Worm (Caenorhabditis elegans) whole organism, L4/young adult: ENCODE data around the gene gem-1.

Experiments used
- W03F9.2 ChIP-seq: fragments of 150-350 bp; optimal IDR thresholded peaks from 2 replicates; lab custom pipeline; 2014; ENCODE audit warnings: missing biosample characterization, missing genetic modification characterization
- dao-5 ChIP-seq: sonication (generic microtip); optimal IDR thresholded peaks from 2 replicates; lab custom pipeline; 2016; ENCODE audit warnings: missing genotype, missing genetic modification characterization, moderate library complexity, missing compliant biosample characterization
- him-1 ChIP-seq: sonication (generic microtip); optimal IDR thresholded peaks from 2 replicates; lab custom pipeline; 2016; ENCODE audit warnings: missing genotype, missing genetic modification reagents, missing genetic modification characterization, missing compliant biosample characterization

gem-1 gene

DNA sequence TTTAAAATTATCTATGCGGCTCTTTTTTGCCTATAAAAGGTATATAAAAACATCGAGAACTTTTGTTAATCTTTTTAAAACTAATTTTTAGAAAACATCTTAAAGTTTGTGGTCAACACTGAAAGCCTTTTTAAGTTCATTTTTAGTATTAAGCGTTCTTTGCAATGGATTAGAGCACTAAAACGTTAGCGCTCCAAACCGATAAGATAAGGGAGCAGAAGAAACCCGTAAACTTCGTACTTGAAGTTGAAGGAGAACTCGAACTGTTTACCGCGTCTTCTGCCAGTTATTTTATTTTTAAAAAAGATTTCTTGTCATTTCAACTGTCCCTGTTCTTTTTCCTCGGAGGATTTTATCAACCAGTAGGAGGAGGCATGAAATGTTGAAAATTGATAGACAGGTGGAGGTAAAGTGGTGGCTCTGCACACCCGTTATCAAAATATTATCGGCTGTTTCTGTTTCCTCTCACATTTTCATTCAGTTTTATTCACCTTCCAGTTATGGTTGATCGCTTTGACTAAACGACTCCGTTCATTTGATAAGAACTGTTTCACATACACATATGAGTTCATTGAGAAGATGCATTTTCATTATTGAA lies 37.7 kb downstream of the gem-1 start:
- TF ChIP-seq him-1 (tag; lab: Kevin White, UChicago), result no peak
- no peak for TF ChIP-seq W03F9.2 (tag; lab: Kevin White, UChicago)
- no peak for TF ChIP-seq dao-5 (tag; lab: Kevin White, UChicago)

DNA sequence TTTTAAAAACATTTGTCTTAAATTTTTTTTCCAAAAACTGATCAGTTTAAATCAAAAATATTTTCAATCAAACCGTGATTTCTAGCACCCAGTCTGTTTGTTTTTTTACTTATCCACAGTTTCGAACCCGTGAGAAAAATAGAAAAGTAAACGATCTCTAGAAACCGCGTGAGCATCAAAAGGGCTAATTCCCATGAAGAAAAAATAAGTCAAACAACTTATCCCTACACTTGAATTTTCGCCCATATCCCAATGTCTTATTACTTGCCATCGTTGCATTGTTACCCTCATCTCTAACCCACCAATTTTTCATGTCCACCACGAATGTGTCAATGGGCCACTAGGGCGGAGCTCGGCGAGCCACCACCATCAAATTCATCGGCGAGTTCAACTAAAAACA lies 39.1 kb downstream of the gem-1 start, which contains the start of gene ptr-24:
Gene ptr-24 (plus strand): TSS at position 301 of the 400 bp plus-strand sequence.
- TF ChIP-seq dao-5 (tag; lab: Kevin White, UChicago), result no peak
- no peak for TF ChIP-seq him-1 (tag; lab: Kevin White, UChicago)
- no peak for TF ChIP-seq W03F9.2 (tag; lab: Kevin White, UChicago)

DNA sequence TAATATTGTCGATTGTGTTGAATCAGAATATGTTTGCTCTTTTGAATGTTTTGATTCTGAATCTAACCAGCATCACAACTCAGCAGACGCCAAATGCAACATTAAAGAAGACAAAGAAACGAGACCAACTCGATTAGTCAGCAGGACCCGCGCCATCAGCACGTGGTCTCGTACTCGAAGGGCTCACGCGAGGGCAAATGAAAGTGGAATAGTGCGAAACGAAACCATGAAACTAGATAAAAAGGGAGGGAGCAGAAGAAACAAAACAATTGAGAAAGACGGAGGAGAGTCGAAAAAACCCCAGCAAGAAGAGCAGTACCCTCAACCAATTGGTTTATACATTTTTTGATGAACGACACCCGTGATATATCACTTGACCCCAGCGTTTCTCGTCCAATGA lies 39.8 kb downstream of the gem-1 start:
- TF ChIP-seq W03F9.2 (tag; lab: Kevin White, UChicago) (no peak), dao-5 (tag; lab: Kevin White, UChicago) (no peak), him-1 (tag; lab: Kevin White, UChicago) (no peak)

DNA sequence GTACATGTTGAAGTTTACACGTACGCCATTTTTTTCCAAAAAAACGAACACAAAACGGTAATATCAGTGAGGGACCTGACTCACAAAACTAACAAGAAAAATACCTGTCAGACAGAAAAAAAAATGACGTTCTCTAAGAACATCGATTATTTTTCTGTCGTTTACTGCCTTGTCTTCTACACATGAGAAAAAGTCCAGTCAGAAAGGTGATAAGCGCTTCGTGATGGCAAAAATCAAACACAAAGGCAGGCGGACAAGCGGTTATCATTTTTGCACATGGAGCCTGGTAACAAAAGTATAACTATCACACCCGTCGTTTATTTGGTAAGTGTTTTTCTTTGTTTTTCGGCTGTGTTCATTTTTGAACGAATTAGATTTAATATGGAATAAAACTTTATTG lies 43.0 kb downstream of the gem-1 start, which contains the start of gene F46G10.4:
Gene F46G10.4 (plus strand): TSS at position 212 of the 400 bp plus-strand sequence.
- TF ChIP-seq W03F9.2 (tag; lab: Kevin White, UChicago), result peak; percentile 13
- TF ChIP-seq him-1 (tag; lab: Kevin White, UChicago), result no peak
- TF ChIP-seq dao-5 (tag; lab: Kevin White, UChicago), result no peak

DNA sequence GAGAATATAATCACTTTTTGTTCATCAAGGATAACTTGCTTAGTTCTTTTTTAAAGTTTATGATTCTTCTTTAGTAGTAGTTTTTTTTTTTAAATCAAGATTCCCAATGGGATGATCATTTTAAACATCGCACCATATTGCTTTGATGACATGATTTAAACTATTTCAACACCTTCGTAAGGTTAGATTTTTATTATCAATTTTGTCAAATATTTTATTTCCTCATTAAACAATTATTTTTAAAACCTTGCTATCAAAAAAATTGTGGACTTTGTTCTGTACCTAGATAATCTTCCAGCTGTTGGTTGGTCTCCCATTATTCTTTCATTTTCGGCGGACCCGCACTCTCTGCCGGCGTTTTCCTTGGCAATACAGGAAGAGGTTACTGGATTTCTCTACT lies 45.4 kb downstream of the gem-1 start, which contains the start of gene sir-2.3:
Gene sir-2.3 (plus strand): TSS at position 301 of the 400 bp plus-strand sequence.
- no peak for TF ChIP-seq dao-5 (tag; lab: Kevin White, UChicago)

DNA sequence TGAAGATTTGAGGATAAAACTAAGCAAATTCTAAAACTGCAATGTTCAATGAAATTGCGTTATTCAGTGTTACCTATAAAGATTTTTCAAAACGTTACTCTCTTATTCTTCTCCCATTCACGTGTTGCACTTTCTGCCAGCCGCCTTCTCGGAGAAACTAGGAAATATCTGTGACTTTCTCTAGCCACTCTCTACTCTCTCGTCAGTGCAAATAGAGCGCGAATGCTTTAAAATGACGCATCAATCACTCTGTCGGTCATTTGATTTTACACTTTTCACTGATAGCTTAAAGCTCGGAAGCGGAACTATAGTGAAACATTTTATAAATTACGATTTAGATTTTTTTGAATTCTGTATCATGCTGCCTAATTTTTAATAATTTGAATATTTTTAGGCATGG lies 47.9 kb downstream of the gem-1 start:
- no peak for TF ChIP-seq him-1 (tag; lab: Kevin White, UChicago)
- no peak for TF ChIP-seq dao-5 (tag; lab: Kevin White, UChicago)
- TF ChIP-seq W03F9.2 (tag; lab: Kevin White, UChicago), result peak; percentile 63

DNA sequence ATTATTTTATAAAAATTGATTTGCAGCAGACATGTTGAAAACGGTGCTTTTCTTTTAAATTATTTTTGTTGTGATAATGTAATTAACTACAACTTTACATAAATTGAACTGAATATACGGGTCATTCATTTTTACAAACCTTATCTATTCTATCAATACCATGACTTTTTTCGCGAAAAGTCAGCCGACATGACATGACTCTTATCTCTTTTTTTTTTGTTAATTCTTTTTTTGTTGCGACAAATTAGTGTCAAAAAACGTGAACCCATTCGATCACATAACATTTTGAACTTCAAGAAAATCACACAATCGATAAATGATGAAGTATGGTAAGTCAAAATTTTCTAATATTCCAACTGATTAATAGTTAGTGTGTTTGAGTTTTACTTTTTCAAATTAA lies 48.8 kb downstream of the gem-1 start, which contains the start of gene sir-2.2:
Gene sir-2.2 (plus strand): TSS at position 34 of the 400 bp plus-strand sequence.
- TF ChIP-seq him-1 (tag; lab: Kevin White, UChicago) (no peak), dao-5 (tag; lab: Kevin White, UChicago) (no peak), W03F9.2 (tag; lab: Kevin White, UChicago) (no peak)

DNA sequence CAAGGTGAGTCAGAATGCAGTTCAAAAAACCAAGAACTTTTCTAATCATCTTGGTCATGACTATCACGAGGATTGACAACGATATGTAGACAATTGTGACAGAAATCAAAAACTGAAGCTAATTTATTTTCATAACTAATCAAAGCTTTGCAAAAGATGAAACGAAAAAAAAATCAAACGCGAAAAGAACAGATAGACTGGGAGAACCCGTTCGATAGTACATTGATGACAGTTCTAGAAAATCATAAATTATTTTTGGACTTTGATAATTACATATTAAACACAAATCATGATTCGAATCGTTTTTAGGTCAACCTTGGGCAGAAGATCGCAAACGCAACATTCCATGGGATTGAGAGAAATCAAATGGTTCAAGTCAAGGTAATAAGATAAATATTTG lies 51.8 kb downstream of the gem-1 start:
- TF ChIP-seq him-1 (tag; lab: Kevin White, UChicago) (no peak), dao-5 (tag; lab: Kevin White, UChicago) (no peak), W03F9.2 (tag; lab: Kevin White, UChicago) (no peak)

DNA sequence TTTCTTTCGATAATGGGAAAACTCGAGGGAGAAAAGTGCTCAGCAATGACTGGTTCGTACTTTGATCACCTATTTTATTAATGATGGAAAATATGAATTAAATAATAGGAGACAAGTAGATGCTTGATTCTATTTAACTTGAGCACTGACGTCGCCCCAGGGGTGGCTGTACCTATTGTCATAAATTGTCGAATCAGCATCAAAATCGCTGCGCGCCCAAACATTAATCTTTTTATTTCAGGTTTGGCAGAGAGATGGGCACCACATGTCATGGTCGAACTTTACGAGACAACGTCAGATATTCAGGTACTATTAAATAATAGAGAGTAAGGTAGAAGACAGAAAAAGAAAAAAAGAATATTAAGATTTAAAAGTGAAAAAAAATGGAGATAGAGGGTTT lies 52.5 kb downstream of the gem-1 start:
- TF ChIP-seq dao-5 (tag; lab: Kevin White, UChicago), result no peak
- no peak for TF ChIP-seq him-1 (tag; lab: Kevin White, UChicago)
- no peak for TF ChIP-seq W03F9.2 (tag; lab: Kevin White, UChicago)

DNA sequence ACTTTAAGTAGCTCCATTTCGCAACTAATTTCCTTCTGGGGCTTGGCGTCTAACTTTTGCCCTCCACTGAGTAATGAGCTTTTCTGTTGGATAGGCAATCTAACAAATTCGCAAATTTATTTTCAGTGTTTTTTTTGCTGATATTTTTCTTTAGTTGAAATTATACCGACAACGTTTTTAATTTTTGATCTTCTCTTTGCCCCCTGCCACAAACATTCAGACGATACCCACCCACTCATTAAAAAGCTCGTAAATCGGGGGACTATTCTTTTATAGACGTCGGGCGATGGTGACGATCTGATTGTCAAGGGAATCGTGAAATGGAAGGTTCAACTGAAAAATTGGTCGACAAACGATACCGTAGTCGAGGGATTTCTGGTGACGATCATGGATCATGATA lies 53.1 kb downstream of the gem-1 start:
- TF ChIP-seq him-1 (tag; lab: Kevin White, UChicago), result no peak
- no peak for TF ChIP-seq dao-5 (tag; lab: Kevin White, UChicago)

DNA sequence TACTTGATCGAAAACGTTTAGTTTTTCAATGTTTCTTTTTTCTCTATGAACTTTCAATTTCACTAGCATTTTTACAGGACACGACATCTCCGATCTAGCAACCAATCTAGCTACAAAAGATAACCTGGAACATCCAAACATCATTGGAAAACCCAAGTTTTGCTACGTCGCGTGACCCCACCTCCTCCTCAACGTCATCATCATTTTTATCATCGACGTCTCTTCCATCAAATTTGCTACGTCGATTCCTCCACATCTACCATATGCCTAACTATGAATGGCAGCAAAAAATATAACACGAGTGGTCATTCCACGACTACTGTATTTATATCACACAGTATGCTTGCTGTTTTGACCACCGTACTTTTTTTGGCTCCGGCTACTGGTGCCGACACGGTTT lies 53.9 kb downstream of the gem-1 start, which contains the start of gene F46G10.2:
Gene F46G10.2 (plus strand): TSS at position 78 of the 400 bp plus-strand sequence.
- no peak for TF ChIP-seq dao-5 (tag; lab: Kevin White, UChicago)
- no peak for TF ChIP-seq W03F9.2 (tag; lab: Kevin White, UChicago)
- TF ChIP-seq him-1 (tag; lab: Kevin White, UChicago), result no peak
